Fruit fly (Drosophila melanogaster) whole organism, embryonic: ENCODE measurements around the gene CG31268.
A peak's percentile ranks its signal among the peaks of the same experiment; 100 is the strongest.

Experiments used
- Adf1 ChIP-seq: fragments of 200-800 bp; sonication (Bioruptor generic); IDR thresholded peaks from 2 replicates; pipeline ENCODE4 v1.3.6; 2022; ENCODE audit warnings: missing biosample characterization, missing genetic modification characterization
- Aef1 ChIP-seq: fragments of 200-800 bp; sonication (Bioruptor generic); IDR thresholded peaks from 3 replicates; pipeline ENCODE4 v1.3.6; 2022; ENCODE audit warnings: missing biosample characterization, missing genetic modification characterization
- CG10209 ChIP-seq: fragments of 200-800 bp; sonication (Bioruptor generic); optimal IDR thresholded peaks from 3 replicates; lab custom pipeline; 2017; ENCODE audit warnings: missing biosample characterization, mild to moderate bottlenecking, missing genetic modification characterization, missing genetic modification reagents
- CG10267 ChIP-seq: fragments of 200-800 bp; sonication (Bioruptor generic); optimal IDR thresholded peaks from 2 replicates; lab custom pipeline; 2018; ENCODE audit warnings: missing biosample characterization, mild to moderate bottlenecking, missing genetic modification characterization, moderate library complexity
- CG10565 ChIP-seq: fragments of 200-800 bp; sonication (Bioruptor generic); optimal IDR thresholded peaks from 3 replicates; lab custom pipeline; 2016; ENCODE audit warnings: missing biosample characterization, mild to moderate bottlenecking, missing genetic modification characterization
- CG11398 ChIP-seq: fragments of 200-800 bp; sonication (Bioruptor generic); optimal IDR thresholded peaks from 2 replicates; lab custom pipeline; 2016; ENCODE audit warnings: missing biosample characterization, missing genetic modification characterization
- CG11504 ChIP-seq: fragments of 200-800 bp; sonication (Bioruptor generic); optimal IDR thresholded peaks from 3 replicates; lab custom pipeline; 2019; ENCODE audit warnings: missing biosample characterization, mild to moderate bottlenecking, missing genetic modification characterization, moderate library complexity
- CG12744 ChIP-seq: fragments of 200-800 bp; sonication (Bioruptor generic); optimal IDR thresholded peaks from 2 replicates; lab custom pipeline; 2016; ENCODE audit warnings: missing biosample characterization, missing genetic modification characterization
- CG12769 ChIP-seq: fragments of 200-800 bp; sonication (Bioruptor generic); optimal IDR thresholded peaks from 2 replicates; lab custom pipeline; 2019; ENCODE audit warnings: missing biosample characterization, mild to moderate bottlenecking, missing genetic modification characterization, moderate library complexity
- CG13424 ChIP-seq: fragments of 200-800 bp; sonication (Bioruptor generic); optimal IDR thresholded peaks from 2 replicates; lab custom pipeline; 2019; ENCODE audit warnings: missing biosample characterization, mild to moderate bottlenecking, missing genetic modification characterization, moderate library complexity
- CG14441 ChIP-seq: fragments of 200-800 bp; sonication (Bioruptor generic); IDR thresholded peaks from 2 replicates; pipeline ENCODE4 v1.3.6; 2022; ENCODE audit warnings: missing biosample characterization, missing genetic modification characterization
- CG15269 ChIP-seq: fragments of 200-800 bp; sonication (Bioruptor generic); optimal IDR thresholded peaks from 2 replicates; lab custom pipeline; 2018; ENCODE audit warnings: missing biosample characterization, mild to moderate bottlenecking, missing genetic modification characterization, moderate library complexity
- CG15696 ChIP-seq: fragments of 200-800 bp; sonication (Bioruptor generic); optimal IDR thresholded peaks from 2 replicates; lab custom pipeline; 2019; ENCODE audit warnings: missing biosample characterization, mild to moderate bottlenecking, missing genetic modification characterization, moderate library complexity
- CG17829 ChIP-seq: fragments of 200-800 bp; optimal IDR thresholded peaks from 2 replicates; lab custom pipeline; 2019; ENCODE audit warnings: missing biosample characterization, mild to moderate bottlenecking, missing genetic modification characterization, moderate library complexity
- CG18599 ChIP-seq: fragments of 200-800 bp; sonication (Bioruptor generic); optimal IDR thresholded peaks from 3 replicates; lab custom pipeline; 2017; ENCODE audit warnings: missing biosample characterization, missing genetic modification characterization, mild to moderate bottlenecking, moderate library complexity, missing genetic modification reagents
- CG18764 ChIP-seq: fragments of 200-800 bp; sonication (Bioruptor generic); optimal IDR thresholded peaks from 3 replicates; lab custom pipeline; 2016; ENCODE audit warnings: missing biosample characterization, missing genetic modification characterization
- CG2116 ChIP-seq: fragments of 200-800 bp; sonication (Bioruptor generic); optimal IDR thresholded peaks from 3 replicates; lab custom pipeline; 2018; ENCODE audit warnings: missing biosample characterization, mild to moderate bottlenecking, missing genetic modification characterization
- CG2129 ChIP-seq: fragments of 200-800 bp; sonication (Bioruptor generic); IDR thresholded peaks from 2 replicates; pipeline ENCODE4 v1.3.6; 2022; ENCODE audit warnings: missing biosample characterization, missing genetic modification characterization; ENCODE audit not compliant: partially characterized antibody
- CG2712 ChIP-seq: fragments of 200-800 bp; optimal IDR thresholded peaks from 3 replicates; lab custom pipeline; 2019; ENCODE audit warnings: missing biosample characterization, mild to moderate bottlenecking, missing genetic modification characterization, moderate library complexity
- CG30020 ChIP-seq: fragments of 200-800 bp; optimal IDR thresholded peaks from 2 replicates; lab custom pipeline; 2019; ENCODE audit warnings: missing biosample characterization, mild to moderate bottlenecking, missing genetic modification characterization, moderate library complexity
- CG30403 ChIP-seq: fragments of 200-800 bp; sonication (Bioruptor generic); optimal IDR thresholded peaks from 3 replicates; lab custom pipeline; 2016; ENCODE audit warnings: missing biosample characterization, missing genetic modification characterization
- CG3726 ChIP-seq: fragments of 200-800 bp; sonication (Bioruptor generic); IDR thresholded peaks from 3 replicates; pipeline ENCODE4, ENCODE4 v1.3.6; 2022; ENCODE audit warnings: missing biosample characterization, missing genetic modification characterization
- CG4854 ChIP-seq: fragments of 200-800 bp; sonication (Bioruptor generic); optimal IDR thresholded peaks from 2 replicates; lab custom pipeline; 2016; ENCODE audit warnings: missing biosample characterization, missing genetic modification characterization, inconsistent platforms
- CG7372 ChIP-seq: fragments of 200-800 bp; sonication (Bioruptor generic); IDR thresholded peaks from 2 replicates; pipeline ENCODE4 v1.3.6; 2022; ENCODE audit warnings: missing biosample characterization, missing genetic modification characterization
- CG9727 ChIP-seq: fragments of 200-800 bp; sonication (Bioruptor generic); optimal IDR thresholded peaks from 3 replicates; lab custom pipeline; 2017; ENCODE audit warnings: missing biosample characterization, mild to moderate bottlenecking, missing genetic modification characterization
- CG9817 ChIP-seq: fragments of 200-800 bp; sonication (Bioruptor generic); optimal IDR thresholded peaks from 2 replicates; lab custom pipeline; 2018; ENCODE audit warnings: missing biosample characterization, mild to moderate bottlenecking, missing genetic modification characterization, moderate library complexity
- Dek ChIP-seq: fragments of 200-800 bp; sonication (Bioruptor generic); optimal IDR thresholded peaks from 3 replicates; lab custom pipeline; 2019; ENCODE audit warnings: missing biosample characterization, mild to moderate bottlenecking, missing genetic modification characterization, moderate library complexity
- GATAe ChIP-seq: fragments of 200-800 bp; sonication (Bioruptor generic); conservative IDR thresholded peaks from 2 replicates; pipeline ENCODE4 v1.3.6; 2022; ENCODE audit warnings: missing biosample characterization, missing genetic modification characterization
- H2.0 ChIP-seq: fragments of 200-800 bp; sonication (Bioruptor generic); IDR thresholded peaks from 2 replicates; pipeline ENCODE4 v1.3.6; 2022; ENCODE audit warnings: missing biosample characterization, missing genetic modification characterization
- HLH4C ChIP-seq: fragments of 200-800 bp; sonication (Bioruptor generic); IDR thresholded peaks from 3 replicates; pipeline ENCODE4 v1.3.6; 2022; ENCODE audit warnings: missing biosample characterization, missing genetic modification characterization; ENCODE audit not compliant: partially characterized antibody
- NK7.1 ChIP-seq: fragments of 200-800 bp; sonication (Bioruptor generic); optimal IDR thresholded peaks from 3 replicates; lab custom pipeline; 2016; ENCODE audit warnings: missing biosample characterization, missing genetic modification characterization
- PHDP ChIP-seq: fragments of 200-800 bp; sonication (Bioruptor generic); optimal IDR thresholded peaks from 3 replicates; lab custom pipeline; 2018; ENCODE audit warnings: missing biosample characterization, mild to moderate bottlenecking, missing genetic modification characterization, moderate library complexity
- Ravus ChIP-seq: fragments of 200-800 bp; sonication (Bioruptor generic); IDR thresholded peaks from 2 replicates; pipeline ENCODE4 v1.3.6; 2022; ENCODE audit warnings: missing biosample characterization, missing genetic modification characterization
- Usf ChIP-seq: fragments of 200-800 bp; sonication (Bioruptor generic); optimal IDR thresholded peaks from 2 replicates; lab custom pipeline; 2017; ENCODE audit warnings: missing genotype, missing biosample characterization, missing genetic modification characterization
- dan ChIP-seq: fragments of 200-800 bp; sonication (Bioruptor generic); IDR thresholded peaks from 2 replicates; pipeline ENCODE4 v1.3.6; 2022; ENCODE audit warnings: missing biosample characterization, missing genetic modification characterization
- disco-r ChIP-seq: fragments of 200-800 bp; sonication (Bioruptor generic); optimal IDR thresholded peaks from 2 replicates; lab custom pipeline; 2016; ENCODE audit warnings: missing biosample characterization, missing genetic modification characterization
- dysf ChIP-seq: fragments of 200-800 bp; sonication (Bioruptor generic); IDR thresholded peaks from 3 replicates; pipeline ENCODE4 v1.3.6; 2022; ENCODE audit warnings: missing biosample characterization, missing genetic modification characterization
- esg ChIP-seq: fragments of 200-800 bp; sonication (Bioruptor generic); conservative IDR thresholded peaks from 2 replicates; pipeline ENCODE4 v1.3.6; 2022; ENCODE audit warnings: missing biosample characterization, missing genetic modification characterization
- eyg ChIP-seq: fragments of 200-800 bp; sonication (Bioruptor generic); optimal IDR thresholded peaks from 3 replicates; lab custom pipeline; 2016; ENCODE audit warnings: missing biosample characterization, missing genetic modification characterization
- fd3F ChIP-seq: fragments of 200-800 bp; sonication (Bioruptor generic); optimal IDR thresholded peaks from 2 replicates; lab custom pipeline; 2018; ENCODE audit warnings: missing biosample characterization, mild to moderate bottlenecking, missing genetic modification characterization, moderate library complexity
- gro ChIP-seq: fragments of 200-800 bp; sonication (Bioruptor generic); optimal IDR thresholded peaks from 2 replicates; lab custom pipeline; 2016; ENCODE audit warnings: missing biosample characterization, missing genetic modification characterization
- her ChIP-seq: fragments of 200-800 bp; sonication (Bioruptor generic); optimal IDR thresholded peaks from 2 replicates; lab custom pipeline; 2016; ENCODE audit warnings: missing biosample characterization, missing genetic modification characterization
- nerfin-1 ChIP-seq: fragments of 200-800 bp; sonication (Bioruptor generic); optimal IDR thresholded peaks from 3 replicates; lab custom pipeline; 2019; ENCODE audit warnings: missing biosample characterization, mild to moderate bottlenecking, missing genetic modification characterization, moderate library complexity
- p53 ChIP-seq: fragments of 200-800 bp; sonication (Bioruptor generic); optimal IDR thresholded peaks from 2 replicates; lab custom pipeline; 2016; ENCODE audit warnings: missing biosample characterization, missing genetic modification characterization
- peb ChIP-seq: fragments of 200-800 bp; sonication (Bioruptor generic); IDR thresholded peaks from 2 replicates; pipeline ENCODE4 v1.3.6; 2022; ENCODE audit warnings: missing biosample characterization, missing genetic modification characterization
- sens-2 ChIP-seq: fragments of 200-800 bp; sonication (Bioruptor generic); IDR thresholded peaks from 2 replicates; pipeline ENCODE4 v1.3.6; 2022; ENCODE audit warnings: missing biosample characterization, missing genetic modification characterization
- sna ChIP-seq: fragments of 200-800 bp; sonication (Bioruptor generic); IDR thresholded peaks from 2 replicates; pipeline ENCODE4 v1.3.6; 2022; ENCODE audit warnings: missing biosample characterization, missing genetic modification characterization; ENCODE audit not compliant: partially characterized antibody
- sqz ChIP-seq: fragments of 200-800 bp; sonication (Bioruptor generic); optimal IDR thresholded peaks from 3 replicates; lab custom pipeline; 2018; ENCODE audit warnings: missing biosample characterization, mild to moderate bottlenecking, missing genetic modification characterization
- tap ChIP-seq: fragments of 200-800 bp; optimal IDR thresholded peaks from 3 replicates; lab custom pipeline; 2019; ENCODE audit warnings: missing biosample characterization, mild to moderate bottlenecking, missing genetic modification characterization, moderate library complexity
- vvl ChIP-seq: fragments of 200-800 bp; sonication (Bioruptor generic); IDR thresholded peaks from 2 replicates; pipeline ENCODE4 v1.3.6; 2022; ENCODE audit warnings: missing biosample characterization, missing genetic modification characterization
- wor ChIP-seq: fragments of 200-800 bp; sonication (Bioruptor generic); IDR thresholded peaks from 2 replicates; pipeline ENCODE4 v1.3.6; 2022; ENCODE audit warnings: missing biosample characterization, missing genetic modification characterization
- yki ChIP-seq: fragments of >200 bp; optimal IDR thresholded peaks from 3 replicates; lab custom pipeline; 2018

Gene CG31268

DNA sequence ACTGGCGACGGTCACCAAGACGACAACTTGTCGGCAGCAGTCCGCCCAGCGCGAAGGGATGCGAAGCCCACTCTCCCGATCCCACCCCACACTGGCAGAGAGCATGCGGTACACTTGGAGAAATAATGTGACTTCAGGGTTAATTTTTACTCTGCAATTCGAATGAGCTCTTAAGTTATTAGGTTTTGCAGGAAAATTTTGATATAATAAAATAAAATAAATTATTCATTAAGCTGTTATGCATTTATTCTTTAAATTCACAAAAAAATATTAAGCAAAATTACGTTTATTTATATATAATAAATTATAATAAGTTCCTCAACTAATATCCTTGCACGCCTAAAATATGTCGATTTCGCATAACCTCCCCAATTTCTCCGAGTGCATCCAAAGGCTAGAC is 17.3 kb downstream of the CG31268 start (continued):
- TF ChIP-seq Adf1 (GFP tag; lab: Robert Waterston, UW) = no peak
- TF ChIP-seq CG2712 (tag; lab: Kevin White, UChicago) = peak; percentile 64
- TF ChIP-seq CG2129 (GFP tag; lab: Robert Waterston, UW) = no peak
- peak; percentile 5 for TF ChIP-seq Dek (tag; lab: Kevin White, UChicago)
- TF ChIP-seq nerfin-1 (tag; lab: Kevin White, UChicago) = no peak
- TF ChIP-seq gro = no peak
- no peak for TF ChIP-seq disco-r (GFP tag; lab: Kevin White, UChicago)
- TF ChIP-seq CG17829 (tag; lab: Kevin White, UChicago) = peak; percentile 49
- TF ChIP-seq CG30403 (GFP tag; lab: Kevin White, UChicago) = peak; percentile 38
- TF ChIP-seq tap = no peak
- no peak for TF ChIP-seq CG15269 (tag; lab: Kevin White, UChicago)
- TF ChIP-seq CG9817 = no peak
- TF ChIP-seq dan (GFP tag; lab: Robert Waterston, UW) = no peak
- no peak for TF ChIP-seq HLH4C (GFP tag; lab: Robert Waterston, UW)
- TF ChIP-seq eyg (GFP tag; lab: Kevin White, UChicago) = no peak
- no peak for TF ChIP-seq Aef1 (GFP tag; lab: Robert Waterston, UW)
- TF ChIP-seq p53 (GFP tag; lab: Kevin White, UChicago) = no peak
- no peak for TF ChIP-seq CG12769
- TF ChIP-seq CG18599 (GFP tag; lab: Kevin White, UChicago) = no peak
- TF ChIP-seq CG18764 (GFP tag; lab: Kevin White, UChicago) = no peak
- TF ChIP-seq CG10267 (tag; lab: Kevin White, UChicago) = no peak
- 0 out of 2 replicates have a peak, but pooled peaks have one; percentile 31 for TF ChIP-seq wor (GFP tag; lab: Robert Waterston, UW)
- peak; percentile 26 for TF ChIP-seq CG9727 (GFP tag; lab: Kevin White, UChicago)
- TF ChIP-seq CG11398 (GFP tag; lab: Kevin White, UChicago) = no peak
- TF ChIP-seq peb (GFP tag; lab: Robert Waterston, UW) = no peak
- no peak for TF ChIP-seq her (GFP tag; lab: Kevin White, UChicago)
- no peak for TF ChIP-seq CG4854
- TF ChIP-seq sens-2 (GFP tag; lab: Robert Waterston, UW) = no peak
- peak; percentile 57; the same call in 1 of the 3 replicates for TF ChIP-seq dysf
- TF ChIP-seq fd3F (GFP tag; lab: Kevin White, UChicago) = no peak
- no peak for TF ChIP-seq sqz (GFP tag; lab: Kevin White, UChicago)
- TF ChIP-seq NK7.1 (GFP tag; lab: Kevin White, UChicago) = no peak
- no peak for TF ChIP-seq CG15696 (tag; lab: Kevin White, UChicago)
- TF ChIP-seq vvl (GFP tag; lab: Robert Waterston, UW) = peak; percentile 20; the same call in 1 of the 2 replicates
- peak; percentile 31 for TF ChIP-seq PHDP
- peak; percentile 51; the same call in 1 of the 2 replicates for TF ChIP-seq esg
- no peak for TF ChIP-seq CG10565 (GFP tag; lab: Kevin White, UChicago)
- no peak for TF ChIP-seq CG30020 (tag; lab: Kevin White, UChicago)
- no peak for TF ChIP-seq Ravus (GFP tag; lab: Robert Waterston, UW)
- no peak for TF ChIP-seq CG2116 (GFP tag; lab: Kevin White, UChicago)
- TF ChIP-seq yki (lab: Kevin White, UChicago) = no peak
- TF ChIP-seq GATAe = no peak
- TF ChIP-seq H2.0 (GFP tag; lab: Robert Waterston, UW) = no peak
- peak; percentile 47 for TF ChIP-seq CG10209 (GFP tag; lab: Kevin White, UChicago)
- TF ChIP-seq CG11504 = peak; percentile 32
- TF ChIP-seq CG14441 = no peak
- TF ChIP-seq CG3726 (GFP tag; lab: Robert Waterston, UW) = no peak
- TF ChIP-seq Usf (GFP tag; lab: Kevin White, UChicago) = peak; percentile 15
- TF ChIP-seq CG12744 (GFP tag; lab: Kevin White, UChicago) = no peak
- no peak for TF ChIP-seq CG7372
- no peak for TF ChIP-seq sna (GFP tag; lab: Robert Waterston, UW)
- TF ChIP-seq CG13424 (tag; lab: Kevin White, UChicago) = peak; percentile 40
